Fruit fly (Drosophila melanogaster): ENCODE results near the gene Rint1.

The Rint1 gene

dm6 chr3L:7367798-7368678, 44.6 kb downstream of the Rint1 start (continued):
- TF ChIP-seq nerfin-1 (tag; optimal IDR thresholded peaks at IDR 0.05) (peak; percentile 31), CG6689 (GFP tag; IDR thresholded peaks at IDR 0.05) (peak; percentile 45; the same call in 1 of the 2 replicates), Hr78 (GFP tag; optimal IDR thresholded peaks at IDR 0.05) (peak in 1 of 2 experiments; percentile 47), CG10543 (GFP tag; optimal IDR thresholded peaks at IDR 0.05) (peak; percentile 27), CG2712 (tag; optimal IDR thresholded peaks at IDR 0.05) (peak; percentile 96), CG1832 (GFP tag; optimal IDR thresholded peaks at IDR 0.05) (no peak), CG12391 (tag; optimal IDR thresholded peaks at IDR 0.05) (peak; percentile 9), CG2199 (GFP tag; IDR thresholded peaks at IDR 0.05) (0 out of 3 replicates have a peak, but pooled peaks have one; percentile 67), run (tag; optimal IDR thresholded peaks at IDR 0.05) (no peak), dysf (GFP tag; IDR thresholded peaks at IDR 0.05) (0 out of 3 replicates have a peak, but pooled peaks have one; percentile 49), zfh1 (GFP tag; IDR thresholded peaks at IDR 0.05) (peak; percentile 47; the same call in 2 of the 3 replicates), CG31441 (GFP tag; IDR thresholded peaks at IDR 0.05) (peak; percentile 42), Rx (GFP tag; IDR thresholded peaks at IDR 0.05) (0 out of 2 replicates have a peak, but pooled peaks have one; percentile 9), Rfx (GFP tag; IDR thresholded peaks at IDR 0.05) (peak; percentile 65), CrebB (tag; optimal IDR thresholded peaks at IDR 0.05) (peak; percentile 16), CG10979 (tag; optimal IDR thresholded peaks at IDR 0.05) (peak; percentile 24), Pdp1 (GFP tag; optimal IDR thresholded peaks at IDR 0.05) (peak in 1 of 2 experiments; percentile 49)

- TF ChIP-seq Med (GFP tag) (peak; percentile 76), az2 (GFP tag; optimal IDR thresholded peaks at IDR 0.05) (no peak), Adf1 (GFP tag; IDR thresholded peaks at IDR 0.05) (no peak), CG13287 (GFP tag; IDR thresholded peaks at IDR 0.05; ENCODE audit: partially characterized antibody) (no peak), CG10321 (GFP tag; IDR thresholded peaks at IDR 0.05) (peak; percentile 16; the same call in 1 of the 2 replicates), CG12236 (GFP tag; optimal IDR thresholded peaks at IDR 0.05) (no peak), CG9876 (GFP tag; optimal IDR thresholded peaks at IDR 0.05) (no peak), Meics (GFP tag; optimal IDR thresholded peaks at IDR 0.05) (peak; percentile 38), lola (GFP tag; optimal IDR thresholded peaks at IDR 0.05) (no peak), vvl (GFP tag; IDR thresholded peaks at IDR 0.05) (no peak), hth (optimal IDR thresholded peaks at IDR 0.05) (no peak), CG12219 (GFP tag; optimal IDR thresholded peaks at IDR 0.05) (no peak), CG3065 (GFP tag; optimal IDR thresholded peaks at IDR 0.05) (peak; percentile 71), C15 (GFP tag; IDR thresholded peaks at IDR 0.05) (no peak), Ets65A (GFP tag) (no peak), CG10959 (GFP tag; IDR thresholded peaks at IDR 0.05) (no peak), yki (optimal IDR thresholded peaks at IDR 0.05) (no peak), Oaz (GFP tag; IDR thresholded peaks at IDR 0.05) (no peak), H15 (GFP tag; IDR thresholded peaks at IDR 0.05) (no peak), Hr78 (GFP tag; optimal IDR thresholded peaks at IDR 0.05) (no peak), sisA (GFP tag; IDR thresholded peaks at IDR 0.05) (no peak), CTCF (GFP tag; optimal IDR thresholded peaks at IDR 0.05) (no peak), CG6765 (GFP tag; optimal IDR thresholded peaks at IDR 0.05) (no peak), B-H1 (GFP tag; IDR thresholded peaks at IDR 0.05) (no peak), CG4617 (GFP tag; optimal IDR thresholded peaks at IDR 0.05; ENCODE audit: borderline replicate concordance) (peak; percentile 39), CG12071 (GFP tag; optimal IDR thresholded peaks at IDR 0.05) (no peak), CG4730 (GFP tag; IDR thresholded peaks at IDR 0.05) (no peak), MESR4 (GFP tag; optimal IDR thresholded peaks at IDR 0.05) (peak; percentile 51), Hey (tag; optimal IDR thresholded peaks at IDR 0.05) (no peak), rib (GFP tag; IDR thresholded peaks at IDR 0.05) (no peak), croc (GFP tag; conservative IDR thresholded peaks at IDR 0.05) (no peak), CG11560 (tag; IDR thresholded peaks at IDR 0.05) (no peak), Dfd (GFP tag; optimal IDR thresholded peaks at IDR 0.05) (no peak), CG34422 (GFP tag; IDR thresholded peaks at IDR 0.05) (0 out of 3 replicates have a peak, but pooled peaks have one; percentile 21)
Observed at dm6 chr3L:7368934-7369333, 45.5 kb downstream of the Rint1 start, which contains the start of gene Sh3beta. Gene Sh3beta (minus strand): TSS chr3L:7369260.

Measured in whole organism, embryonic.